Worm (Caenorhabditis elegans) whole organism, young adult: Measurements from ENCODE around the gene F13A2.5.
A peak's percentile ranks its signal among the peaks of the same experiment; 100 is the strongest.

Source experiments
- C06A6.2 ChIP-seq: fragments of 200-800 bp; sonication (Bioruptor generic); conservative IDR thresholded peaks from 2 replicates; pipeline ENCODE4 v1.3.6; 2022; ENCODE audit warnings: missing genetic modification characterization, missing compliant biosample characterization
- F10E7.11 ChIP-seq: sonication (generic microtip); optimal IDR thresholded peaks from 2 replicates; lab custom pipeline; 2017; ENCODE audit warnings: mild to moderate bottlenecking, missing genetic modification characterization, moderate library complexity, missing compliant biosample characterization
- F22D6.2 ChIP-seq: sonication (generic microtip); optimal IDR thresholded peaks from 2 replicates; lab custom pipeline; 2016; ENCODE audit warnings: mild to moderate bottlenecking, missing genetic modification characterization, missing compliant biosample characterization
- F49E8.2 ChIP-seq: sonication (generic microtip); optimal IDR thresholded peaks from 3 replicates; lab custom pipeline; 2017; ENCODE audit warnings: missing genetic modification characterization, mild to moderate bottlenecking, missing compliant biosample characterization, antibody characterized with exemption, moderate library complexity; ENCODE audit not compliant: insufficient read depth
- F55B11.4 ChIP-seq: sonication (generic microtip); optimal IDR thresholded peaks from 2 replicates; lab custom pipeline; 2016; ENCODE audit warnings: missing compliant biosample characterization, missing genetic modification characterization, borderline replicate concordance; ENCODE audit not compliant: insufficient read depth
- F57A8.1 ChIP-seq: fragments of 200-800 bp; sonication (Bioruptor generic); optimal IDR thresholded peaks from 2 replicates; lab custom pipeline; 2018; ENCODE audit warnings: mild to moderate bottlenecking, missing genetic modification characterization, moderate library complexity, missing compliant biosample characterization
- T07F8.4 ChIP-seq: sonication (generic microtip); optimal IDR thresholded peaks from 2 replicates; lab custom pipeline; 2016; ENCODE audit warnings: mild to moderate bottlenecking, missing genetic modification characterization, moderate library complexity, missing compliant biosample characterization
- T26A5.8 ChIP-seq: sonication (generic microtip); optimal IDR thresholded peaks from 2 replicates; lab custom pipeline; 2016; ENCODE audit warnings: missing genetic modification characterization, missing compliant biosample characterization
- Y67H2A.10 ChIP-seq: fragments of 200-800 bp; sonication (Bioruptor generic); conservative IDR thresholded peaks from 2 replicates; pipeline ENCODE4 v1.3.6; 2022; ENCODE audit warnings: missing genetic modification reagents, missing genetic modification characterization, missing compliant biosample characterization
- Y79H2A.3 ChIP-seq: fragments of 200-800 bp; sonication (Bioruptor generic); conservative IDR thresholded peaks from 2 replicates; pipeline ENCODE4 v1.3.6; 2022; ENCODE audit warnings: missing genetic modification reagents, missing genetic modification characterization, missing compliant biosample characterization
- cebp-1 ChIP-seq, 2 experiments: fragments of 200-800 bp in 1 of 2; sonication (Bioruptor generic) in 1 of 2; sonication (generic microtip) in 1 of 2; IDR thresholded peaks in 1 of 2; optimal IDR thresholded peaks in 1 of 2; 2 replicates each; pipeline versions ENCODE4 v1.3.6 to Lab custom; 2017 to 2022; ENCODE audit warnings: missing compliant biosample characterization in 2 of 2, missing genetic modification characterization in 2 of 2, mild to moderate bottlenecking in 1 of 2, missing genetic modification reagents in 1 of 2, moderate library complexity in 1 of 2
- ceh-40 ChIP-seq: fragments of 200-800 bp; sonication (Bioruptor generic); IDR thresholded peaks from 2 replicates; pipeline ENCODE4 v1.3.6; 2022; ENCODE audit warnings: missing genetic modification characterization, missing compliant biosample characterization
- dox-1 ChIP-seq: fragments of 200-800 bp; sonication (Bioruptor generic); IDR thresholded peaks from 2 replicates; pipeline ENCODE4 v1.3.6; 2022; ENCODE audit warnings: missing genetic modification reagents, missing genetic modification characterization, missing compliant biosample characterization
- egl-44 ChIP-seq: fragments of 200-800 bp; sonication (Bioruptor generic); IDR thresholded peaks from 2 replicates; pipeline ENCODE4 v1.3.6; 2022; ENCODE audit warnings: missing genetic modification reagents, missing genetic modification characterization, missing compliant biosample characterization
- ekl-4 ChIP-seq: fragments of 200-800 bp; sonication (Bioruptor generic); IDR thresholded peaks from 2 replicates; pipeline ENCODE4 v1.3.6; 2022; ENCODE audit warnings: missing genetic modification reagents, missing genetic modification characterization, missing compliant biosample characterization
- him-1 ChIP-seq: sonication (generic microtip); optimal IDR thresholded peaks from 2 replicates; lab custom pipeline; 2016; ENCODE audit warnings: missing genotype, missing genetic modification reagents, missing genetic modification characterization, missing compliant biosample characterization
- hlh-26 ChIP-seq: fragments of 200-800 bp; sonication (Bioruptor generic); conservative IDR thresholded peaks from 2 replicates; pipeline ENCODE4 v1.3.6; 2022; ENCODE audit warnings: missing genetic modification reagents, missing genetic modification characterization, missing compliant biosample characterization
- hmg-1.2 ChIP-seq: fragments of 200-800 bp; sonication (Bioruptor generic); IDR thresholded peaks from 2 replicates; pipeline ENCODE4 v1.3.6; 2022; ENCODE audit warnings: missing genetic modification reagents, missing genetic modification characterization, missing compliant biosample characterization
- hrde-1 ChIP-seq: sonication (generic microtip); optimal IDR thresholded peaks from 2 replicates; lab custom pipeline; 2016; ENCODE audit warnings: missing genetic modification characterization, mild to moderate bottlenecking, missing compliant biosample characterization, moderate library complexity, missing genotype, missing genetic modification reagents, borderline replicate concordance
- hsf-1 ChIP-seq: fragments of 200-800 bp; sonication (Bioruptor generic); IDR thresholded peaks from 2 replicates; pipeline ENCODE4 v1.3.6; 2022; ENCODE audit warnings: missing genetic modification reagents, missing genetic modification characterization, missing compliant biosample characterization
- lag-1 ChIP-seq: fragments of 200-800 bp; sonication (Bioruptor generic); IDR thresholded peaks from 2 replicates; pipeline ENCODE4 v1.3.6; 2022; ENCODE audit warnings: missing genetic modification reagents, missing genetic modification characterization, missing compliant biosample characterization
- let-526 ChIP-seq: fragments of 200-800 bp; sonication (Bioruptor generic); IDR thresholded peaks from 2 replicates; pipeline ENCODE4 v1.3.6; 2022; ENCODE audit warnings: missing genetic modification reagents, missing genetic modification characterization, missing compliant biosample characterization
- lin-54 ChIP-seq: fragments of 200-800 bp; sonication (Bioruptor generic); optimal IDR thresholded peaks from 2 replicates; lab custom pipeline; 2018; ENCODE audit warnings: mild to moderate bottlenecking, missing genetic modification characterization, missing compliant biosample characterization
- lsl-1 ChIP-seq: fragments of 200-800 bp; sonication (Bioruptor generic); optimal IDR thresholded peaks from 2 replicates; lab custom pipeline; 2018; ENCODE audit warnings: mild to moderate bottlenecking, missing genetic modification characterization, moderate library complexity, missing compliant biosample characterization
- madf-3 ChIP-seq: fragments of 200-800 bp; sonication (Bioruptor generic); IDR thresholded peaks from 2 replicates; pipeline ENCODE4 v1.3.6; 2022; ENCODE audit warnings: missing genetic modification reagents, missing genetic modification characterization, missing compliant biosample characterization
- madf-6 ChIP-seq: fragments of 200-800 bp; sonication (Bioruptor generic); IDR thresholded peaks from 2 replicates; pipeline ENCODE4 v1.3.6; 2022; ENCODE audit warnings: missing genetic modification reagents, missing genetic modification characterization, missing compliant biosample characterization
- madf-8 ChIP-seq: fragments of 200-800 bp; sonication (Bioruptor generic); conservative IDR thresholded peaks from 2 replicates; pipeline ENCODE4 v1.3.6; 2022; ENCODE audit warnings: missing genetic modification reagents, missing genetic modification characterization, missing compliant biosample characterization
- mxl-1 ChIP-seq: sonication (generic microtip); optimal IDR thresholded peaks from 2 replicates; lab custom pipeline; 2016; ENCODE audit warnings: missing genetic modification characterization, missing compliant biosample characterization
- nhr-179 ChIP-seq: sonication (generic microtip); optimal IDR thresholded peaks from 2 replicates; lab custom pipeline; 2016; ENCODE audit warnings: mild to moderate bottlenecking, missing genetic modification characterization, missing compliant biosample characterization
- nhr-80 ChIP-seq: sonication (generic microtip); optimal IDR thresholded peaks from 2 replicates; lab custom pipeline; 2016; ENCODE audit warnings: missing genetic modification characterization, missing compliant biosample characterization
- pbrm-1 ChIP-seq: fragments of 200-800 bp; sonication (Bioruptor generic); IDR thresholded peaks from 2 replicates; pipeline ENCODE4 v1.3.6; 2022; ENCODE audit warnings: missing genetic modification reagents, missing genetic modification characterization, missing compliant biosample characterization
- sptf-2 ChIP-seq: fragments of 200-800 bp; sonication (Bioruptor generic); optimal IDR thresholded peaks from 2 replicates; lab custom pipeline; 2018; ENCODE audit warnings: mild to moderate bottlenecking, missing genetic modification characterization, missing compliant biosample characterization
- tbp1 ChIP-seq: fragments of 200-800 bp; sonication (Bioruptor generic); optimal IDR thresholded peaks from 2 replicates; lab custom pipeline; 2018; ENCODE audit warnings: mild to moderate bottlenecking, missing genetic modification characterization, missing compliant biosample characterization
- tbx-9 ChIP-seq: sonication (generic microtip); optimal IDR thresholded peaks from 2 replicates; lab custom pipeline; 2016; ENCODE audit warnings: borderline replicate concordance, missing genetic modification characterization, inconsistent platforms, missing compliant biosample characterization
- ztf-22 ChIP-seq: fragments of 200-800 bp; sonication (Bioruptor generic); optimal IDR thresholded peaks from 2 replicates; lab custom pipeline; 2018; ENCODE audit warnings: mild to moderate bottlenecking, missing genetic modification characterization, moderate library complexity, missing compliant biosample characterization
- ztf-28 ChIP-seq: fragments of 200-800 bp; sonication (Bioruptor generic); IDR thresholded peaks from 2 replicates; pipeline ENCODE4 v1.3.6; 2022; ENCODE audit warnings: missing genetic modification reagents, missing genetic modification characterization, missing compliant biosample characterization

F13A2.5 gene

DNA sequence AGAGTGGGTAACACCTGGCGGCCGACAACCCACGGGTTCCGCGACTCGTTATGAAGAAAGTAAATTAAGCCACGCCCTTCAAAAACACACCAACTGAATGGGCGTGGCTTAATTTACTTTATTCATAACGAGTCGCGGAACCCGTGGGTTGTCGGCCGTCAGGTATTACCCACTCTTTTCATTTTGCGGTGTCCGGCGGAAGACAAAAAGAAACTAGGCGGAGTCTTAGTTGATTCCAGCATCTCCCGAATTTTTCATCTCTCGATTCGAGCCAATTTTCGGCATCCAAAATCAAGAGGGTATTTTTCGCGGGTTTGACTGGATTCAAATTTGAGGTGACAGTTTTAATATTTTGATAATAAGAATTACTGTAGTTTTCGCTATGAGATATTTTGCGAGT, 45.9 kb upstream of the F13A2.5 start (continued):
- no peak for TF ChIP-seq Y79H2A.3 (GFP tag; lab: Robert Waterston, UW)
- TF ChIP-seq hsf-1 (GFP tag; lab: Robert Waterston, UW), result 0 out of 2 replicates have a peak, but pooled peaks have one; percentile 15
- TF ChIP-seq ekl-4 (GFP tag; lab: Robert Waterston, UW), result no peak
- 0 out of 2 replicates have a peak, but pooled peaks have one; percentile 38 for TF ChIP-seq dox-1
- TF ChIP-seq tbp1 (GFP tag; lab: Kevin White, UChicago), result peak; percentile 14
- no peak for TF ChIP-seq nhr-179 (tag; lab: Kevin White, UChicago)
- TF ChIP-seq C06A6.2 (GFP tag; lab: Robert Waterston, UW), result no peak
- TF ChIP-seq madf-8 (GFP tag; lab: Robert Waterston, UW), result 0 out of 2 replicates have a peak, but pooled peaks have one; percentile 21
- TF ChIP-seq tbx-9, result no peak
- peak; percentile 50 for TF ChIP-seq lin-54 (GFP tag; lab: Kevin White, UChicago)
- TF ChIP-seq hmg-1.2 (GFP tag; lab: Robert Waterston, UW), result peak; percentile 46
- peak; percentile 78 for TF ChIP-seq pbrm-1 (GFP tag; lab: Robert Waterston, UW)
- no peak for TF ChIP-seq mxl-1 (tag; lab: Kevin White, UChicago)
- no peak for TF ChIP-seq let-526 (GFP tag; lab: Robert Waterston, UW)
- TF ChIP-seq lsl-1, result peak; percentile 71
- TF ChIP-seq F49E8.2 (tag; lab: Kevin White, UChicago), result peak; percentile 5
- no peak for TF ChIP-seq Y67H2A.10 (GFP tag; lab: Robert Waterston, UW)

- TF ChIP-seq nhr-80 (tag; lab: Kevin White, UChicago) (peak; percentile 47), him-1 (tag; lab: Kevin White, UChicago) (peak; percentile 40), T26A5.8 (tag; lab: Kevin White, UChicago) (no peak)
- TF ChIP-seq, all 124 proteins: peak for 2
Observed at ce11 chrV:4442749-4443381, 41.1 kb upstream of the F13A2.5 start, which contains the start of gene rft-1. Gene rft-1, minus strand, starts transcription at chrV:4443223.

DNA sequence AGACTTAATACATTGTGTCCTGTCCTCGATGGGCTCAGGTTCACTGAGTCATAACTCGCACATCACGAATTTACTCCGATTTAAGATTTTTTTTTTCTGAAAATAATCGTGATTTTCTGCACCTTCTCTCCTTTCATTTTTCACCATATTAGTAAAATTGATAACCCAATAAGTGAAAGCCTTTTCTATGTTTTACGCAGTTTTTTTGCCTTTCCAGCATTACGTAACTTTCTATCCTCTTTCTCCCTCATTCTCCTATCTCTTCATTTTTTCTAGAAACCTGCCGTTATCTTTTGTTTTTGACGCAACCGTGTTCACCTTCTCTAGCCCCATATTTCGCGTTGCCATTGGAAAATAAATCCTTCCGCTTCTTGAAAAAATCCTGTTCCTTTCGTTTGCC, 35.5 kb upstream of the F13A2.5 start:
- TF ChIP-seq Y67H2A.10 (GFP tag; lab: Robert Waterston, UW), result no peak
- no peak for TF ChIP-seq madf-6 (GFP tag; lab: Robert Waterston, UW)
- TF ChIP-seq sptf-2 (GFP tag; lab: Kevin White, UChicago), result no peak
- no peak for TF ChIP-seq T07F8.4 (tag; lab: Kevin White, UChicago)
- no peak for TF ChIP-seq ceh-40 (GFP tag; lab: Robert Waterston, UW)
- TF ChIP-seq F10E7.11, result no peak
- no peak for TF ChIP-seq hsf-1 (GFP tag; lab: Robert Waterston, UW)
- TF ChIP-seq egl-44 (GFP tag; lab: Robert Waterston, UW), result no peak
- no peak for TF ChIP-seq F57A8.1 (GFP tag; lab: Kevin White, UChicago)
- no peak for TF ChIP-seq Y79H2A.3 (GFP tag; lab: Robert Waterston, UW)
- no peak for TF ChIP-seq madf-3
- TF ChIP-seq C06A6.2 (GFP tag; lab: Robert Waterston, UW), result no peak
- TF ChIP-seq hrde-1 (tag; lab: Kevin White, UChicago), result no peak
- TF ChIP-seq F55B11.4 (tag; lab: Kevin White, UChicago), result no peak
- no peak for TF ChIP-seq F22D6.2 (tag; lab: Kevin White, UChicago)
- TF ChIP-seq ztf-28 (GFP tag; lab: Robert Waterston, UW), result no peak
- no peak for TF ChIP-seq cebp-1 (GFP tag; IDR thresholded peaks at IDR 0.05; lab: Robert Waterston, UW)
- TF ChIP-seq cebp-1 (tag; optimal IDR thresholded peaks at IDR 0.05; lab: Kevin White, UChicago), result no peak
- TF ChIP-seq hlh-26 (GFP tag; lab: Robert Waterston, UW), result no peak
- no peak for TF ChIP-seq lag-1 (GFP tag; lab: Robert Waterston, UW)
- TF ChIP-seq ztf-22 (GFP tag; lab: Kevin White, UChicago), result no peak
- TF ChIP-seq, all 124 proteins: peak for 0
